Worm (Caenorhabditis elegans) whole organism, midembryonic: ENCODE results near the gene K03B8.4.

Experiments used
- T22C8.4 ChIP-seq: fragments of 200-800 bp; sonication (Bioruptor generic); IDR thresholded peaks from 2 replicates; pipeline ENCODE4 v1.3.6; 2022; ENCODE audit warnings: missing genetic modification characterization, missing compliant biosample characterization
- cog-1 ChIP-seq: sonication (generic microtip); optimal IDR thresholded peaks from 2 replicates; lab custom pipeline; 2016; ENCODE audit warnings: missing genetic modification characterization, missing compliant biosample characterization
- flt-1 ChIP-seq: fragments of 200-800 bp; sonication (Bioruptor generic); IDR thresholded peaks from 2 replicates; pipeline ENCODE4 v1.3.6; 2022; ENCODE audit warnings: missing genetic modification characterization, missing compliant biosample characterization
- klf-2 ChIP-seq: fragments of 200-800 bp; sonication (Bioruptor generic); conservative IDR thresholded peaks from 2 replicates; pipeline ENCODE4 v1.3.6; 2022; ENCODE audit warnings: missing genetic modification reagents, missing genetic modification characterization, missing compliant biosample characterization
- med-1 ChIP-seq: sonication (generic microtip); optimal IDR thresholded peaks from 2 replicates; lab custom pipeline; 2017; ENCODE audit warnings: missing genetic modification characterization, mild to moderate bottlenecking, missing compliant biosample characterization, antibody characterized with exemption, missing genetic modification reagents; ENCODE audit not compliant: insufficient read depth
- ref-1 ChIP-seq: fragments of 200-800 bp; sonication (Bioruptor generic); conservative IDR thresholded peaks from 2 replicates; pipeline ENCODE4 v1.3.6; 2022; ENCODE audit warnings: missing genetic modification reagents, missing genetic modification characterization, missing compliant biosample characterization
- tab-1 ChIP-seq: fragments of 200-800 bp; sonication (Bioruptor generic); IDR thresholded peaks from 2 replicates; pipeline ENCODE4 v1.3.6; 2022; ENCODE audit warnings: missing genetic modification characterization, missing compliant biosample characterization
- ztf-23 ChIP-seq: fragments of 200-800 bp; sonication (Bioruptor generic); IDR thresholded peaks from 2 replicates; pipeline ENCODE4 v1.3.6; 2022; ENCODE audit warnings: missing genetic modification reagents, missing genetic modification characterization, missing compliant biosample characterization
- ztf-29 ChIP-seq: fragments of 200-800 bp; sonication (Bioruptor generic); IDR thresholded peaks from 2 replicates; pipeline ENCODE4 v1.3.6; 2022; ENCODE audit warnings: missing genetic modification reagents, missing genetic modification characterization, missing compliant biosample characterization

K03B8.4 gene

DNA sequence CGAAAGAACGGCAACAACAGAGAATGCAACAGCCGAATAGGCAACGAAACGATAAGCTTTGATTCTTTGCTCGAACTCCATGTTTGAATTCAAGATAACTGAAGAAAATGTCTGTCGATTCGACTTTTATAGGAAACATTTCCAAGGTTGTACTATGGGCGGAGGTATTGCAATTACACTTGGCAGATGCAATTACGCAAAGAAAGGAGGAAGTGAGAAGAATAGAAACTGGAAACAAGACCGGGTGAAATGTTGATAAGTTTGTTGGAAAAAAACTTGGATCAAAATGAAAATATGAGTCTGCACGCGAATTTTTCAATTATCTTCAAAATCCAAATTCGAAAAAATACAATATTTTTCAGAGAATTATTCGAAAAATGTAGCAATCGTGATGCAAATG, 5.1 kb downstream of the K03B8.4 start, which contains the start of gene col-155:
Gene col-155, minus strand, starts transcription at position 101 of the 400 bp plus-strand sequence.
- no peak for TF ChIP-seq ztf-23 (GFP tag; lab: Robert Waterston, UW)
- TF ChIP-seq cog-1 (tag; lab: Kevin White, UChicago), result no peak
- TF ChIP-seq T22C8.4, result no peak
- TF ChIP-seq flt-1 (GFP tag; lab: Robert Waterston, UW), result no peak
- no peak for TF ChIP-seq klf-2 (GFP tag; lab: Robert Waterston, UW)
- TF ChIP-seq ztf-29 (GFP tag; lab: Robert Waterston, UW), result no peak

DNA sequence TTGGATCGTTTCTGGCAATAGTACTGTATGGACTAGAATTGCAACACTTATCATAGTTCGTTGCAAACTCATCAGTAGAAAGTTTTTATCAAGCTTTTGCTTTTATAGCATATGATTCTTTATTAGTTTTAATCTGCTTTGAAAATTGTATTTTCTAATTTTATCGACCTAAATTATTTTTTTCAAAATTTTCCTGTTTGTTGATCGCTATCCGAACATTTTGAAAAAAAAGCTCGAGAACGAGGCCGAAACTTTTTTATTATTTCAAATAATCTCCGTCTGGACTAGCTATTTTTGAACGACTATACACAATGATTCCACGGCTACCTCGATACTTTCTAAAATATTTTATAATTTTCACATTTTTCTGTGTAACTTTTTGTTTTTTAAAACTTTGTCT, 8.5 kb downstream of the K03B8.4 start, which contains the start of gene F55C10.4:
Gene F55C10.4, plus strand, starts transcription at position 301 of the 400 bp plus-strand sequence.
- TF ChIP-seq ref-1 (GFP tag; lab: Robert Waterston, UW), result no peak
- no peak for TF ChIP-seq med-1 (GFP tag; lab: Kevin White, UChicago)
- TF ChIP-seq tab-1, result no peak
- TF ChIP-seq ztf-23 (GFP tag; lab: Robert Waterston, UW), result no peak
- no peak for TF ChIP-seq flt-1 (GFP tag; lab: Robert Waterston, UW)
- TF ChIP-seq ztf-29 (GFP tag; lab: Robert Waterston, UW), result no peak
- no peak for TF ChIP-seq cog-1 (tag; lab: Kevin White, UChicago)
- TF ChIP-seq klf-2 (GFP tag; lab: Robert Waterston, UW), result no peak
- TF ChIP-seq T22C8.4, result no peak

DNA sequence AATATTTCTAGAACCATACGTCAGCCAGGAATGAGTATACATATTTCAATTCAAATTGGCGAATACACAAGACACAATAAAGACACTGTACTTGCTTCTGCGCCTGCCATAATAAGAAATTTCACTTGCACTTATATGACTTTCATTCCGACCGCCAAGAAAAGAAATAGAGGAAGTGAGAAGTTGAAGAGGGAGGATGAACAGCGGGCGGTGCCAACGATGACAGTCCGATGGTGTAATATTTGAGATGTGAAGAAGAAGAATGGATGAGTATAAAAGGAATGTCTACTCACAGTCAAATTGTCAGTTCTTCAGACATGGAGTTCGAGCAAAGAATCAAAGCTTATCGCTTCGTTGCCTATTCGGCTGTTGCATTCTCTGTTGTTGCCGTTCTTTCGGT, 9.9 kb downstream of the K03B8.4 start, which contains the start of gene col-154:
Gene col-154, plus strand, starts transcription at position 301 of the 400 bp plus-strand sequence.
- TF ChIP-seq ztf-23 (GFP tag; lab: Robert Waterston, UW) (no peak), klf-2 (GFP tag; lab: Robert Waterston, UW) (no peak), med-1 (GFP tag; lab: Kevin White, UChicago) (no peak), ztf-29 (GFP tag; lab: Robert Waterston, UW) (no peak), cog-1 (tag; lab: Kevin White, UChicago) (no peak), ref-1 (GFP tag; lab: Robert Waterston, UW) (no peak), flt-1 (GFP tag; lab: Robert Waterston, UW) (no peak), T22C8.4 (no peak), tab-1 (no peak)

DNA sequence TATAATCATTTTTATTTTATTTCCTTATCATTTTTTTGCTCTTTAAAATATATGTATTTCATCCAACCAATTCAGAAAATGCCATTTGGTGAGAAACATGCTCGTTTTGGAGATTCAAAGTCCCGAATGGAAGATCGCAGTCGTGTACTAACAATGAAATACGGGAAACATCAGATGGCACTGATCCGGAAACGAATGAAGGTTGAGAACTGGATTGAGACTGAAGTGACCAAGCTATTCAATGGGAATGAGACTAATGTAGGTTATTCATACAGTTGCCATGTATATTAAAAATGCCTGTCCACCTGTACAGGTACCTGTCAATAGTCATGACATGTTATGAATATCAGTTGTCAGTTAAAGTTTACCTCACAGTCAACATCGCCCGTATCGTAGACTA, 11.9 kb downstream of the K03B8.4 start, which contains the start of gene F55C10.5:
Gene F55C10.5, plus strand, starts transcription at position 74 of the 400 bp plus-strand sequence.
- no peak for TF ChIP-seq med-1 (GFP tag; lab: Kevin White, UChicago)
- no peak for TF ChIP-seq flt-1 (GFP tag; lab: Robert Waterston, UW)
- no peak for TF ChIP-seq ztf-29 (GFP tag; lab: Robert Waterston, UW)
- TF ChIP-seq tab-1, result no peak
- no peak for TF ChIP-seq T22C8.4
- TF ChIP-seq ref-1 (GFP tag; lab: Robert Waterston, UW), result no peak
- TF ChIP-seq ztf-23 (GFP tag; lab: Robert Waterston, UW), result no peak
- no peak for TF ChIP-seq klf-2 (GFP tag; lab: Robert Waterston, UW)

DNA sequence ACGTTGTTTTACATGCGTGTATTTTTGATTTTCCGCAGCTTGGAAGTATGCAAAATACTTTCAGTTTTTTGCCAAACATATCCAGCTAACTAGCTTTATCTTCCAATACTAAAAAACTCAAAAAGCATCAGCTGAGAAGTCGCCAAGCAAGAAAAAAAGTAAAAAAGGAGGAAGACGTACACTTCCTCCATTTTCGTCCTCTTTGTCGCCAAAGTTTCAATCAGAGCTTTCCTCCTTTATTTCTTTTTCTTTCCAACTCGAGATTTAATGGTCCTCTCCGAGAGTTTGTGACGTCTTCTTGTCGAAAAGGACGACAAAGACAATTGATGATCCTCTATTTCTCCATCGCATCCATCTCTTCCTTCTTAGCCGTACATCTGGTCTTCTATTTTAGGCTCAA, 14.4 kb downstream of the K03B8.4 start:
- no peak for TF ChIP-seq ztf-29 (GFP tag; lab: Robert Waterston, UW)
- TF ChIP-seq med-1 (GFP tag; lab: Kevin White, UChicago), result no peak
- no peak for TF ChIP-seq klf-2 (GFP tag; lab: Robert Waterston, UW)
- TF ChIP-seq tab-1, result no peak
- TF ChIP-seq ztf-23 (GFP tag; lab: Robert Waterston, UW), result no peak
- TF ChIP-seq ref-1 (GFP tag; lab: Robert Waterston, UW), result no peak
- no peak for TF ChIP-seq T22C8.4
- TF ChIP-seq flt-1 (GFP tag; lab: Robert Waterston, UW), result no peak
- TF ChIP-seq cog-1 (tag; lab: Kevin White, UChicago), result no peak

DNA sequence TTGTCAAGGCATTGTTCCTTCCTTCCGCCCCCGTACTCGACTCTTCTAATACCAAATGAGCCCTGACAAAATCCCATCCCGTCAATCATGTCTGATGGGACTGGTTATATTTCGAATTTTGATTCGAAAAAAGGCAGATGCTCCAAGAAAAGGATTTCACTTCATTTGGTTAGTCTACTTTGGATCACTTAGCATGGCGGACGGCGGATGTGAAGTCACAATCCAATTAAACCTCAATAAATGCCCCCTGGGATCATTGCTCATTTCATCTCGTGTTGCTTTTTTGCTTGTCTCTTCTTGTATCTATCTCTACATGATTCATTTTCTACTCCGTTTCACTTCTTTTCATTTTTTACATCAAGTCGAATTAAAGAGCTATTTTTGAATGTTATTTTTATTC, 15.6 kb downstream of the K03B8.4 start:
- TF ChIP-seq ref-1 (GFP tag; lab: Robert Waterston, UW) (no peak), ztf-23 (GFP tag; lab: Robert Waterston, UW) (no peak), klf-2 (GFP tag; lab: Robert Waterston, UW) (no peak), tab-1 (no peak), T22C8.4 (no peak), med-1 (GFP tag; lab: Kevin White, UChicago) (no peak), cog-1 (tag; lab: Kevin White, UChicago) (no peak), flt-1 (GFP tag; lab: Robert Waterston, UW) (no peak), ztf-29 (GFP tag; lab: Robert Waterston, UW) (no peak)

DNA sequence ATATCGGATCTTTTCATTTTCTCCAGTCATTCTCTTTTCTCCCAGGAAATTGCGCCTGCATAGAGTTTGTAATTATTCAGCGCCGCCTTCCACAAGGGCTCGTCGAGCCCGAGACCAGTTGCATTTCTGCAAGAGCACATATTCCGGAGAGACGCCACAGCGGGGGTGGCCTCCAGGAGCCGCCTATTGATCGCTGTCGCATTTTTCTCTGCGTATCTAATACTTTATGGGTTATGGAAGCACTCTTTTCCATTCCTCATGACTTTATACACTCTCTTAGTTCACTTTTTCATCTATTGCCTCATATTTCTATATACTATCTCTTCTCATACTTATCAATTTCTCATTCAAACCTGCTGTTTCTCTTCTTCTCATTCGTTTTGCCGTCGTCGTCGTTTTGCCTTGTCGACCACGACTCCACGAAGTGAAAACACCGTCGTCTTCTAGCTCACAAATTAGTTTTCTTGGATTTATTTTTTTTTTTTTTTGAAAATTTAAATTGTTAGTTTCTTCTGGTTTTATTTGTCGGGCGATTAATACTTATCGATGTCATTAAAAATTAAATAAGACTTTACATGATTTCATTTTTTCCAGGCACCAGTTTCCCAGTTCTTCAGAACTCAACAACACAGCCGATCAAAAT, 19.7 kb downstream of the K03B8.4 start, which contains the start of gene cnb-1:
Gene cnb-1, plus strand, starts transcription at position 593 of the 643 bp plus-strand sequence.
- TF ChIP-seq T22C8.4, result peak; percentile 63
- no peak for TF ChIP-seq klf-2 (GFP tag; lab: Robert Waterston, UW)
- no peak for TF ChIP-seq ref-1 (GFP tag; lab: Robert Waterston, UW)
- no peak for TF ChIP-seq med-1 (GFP tag; lab: Kevin White, UChicago)

DNA sequence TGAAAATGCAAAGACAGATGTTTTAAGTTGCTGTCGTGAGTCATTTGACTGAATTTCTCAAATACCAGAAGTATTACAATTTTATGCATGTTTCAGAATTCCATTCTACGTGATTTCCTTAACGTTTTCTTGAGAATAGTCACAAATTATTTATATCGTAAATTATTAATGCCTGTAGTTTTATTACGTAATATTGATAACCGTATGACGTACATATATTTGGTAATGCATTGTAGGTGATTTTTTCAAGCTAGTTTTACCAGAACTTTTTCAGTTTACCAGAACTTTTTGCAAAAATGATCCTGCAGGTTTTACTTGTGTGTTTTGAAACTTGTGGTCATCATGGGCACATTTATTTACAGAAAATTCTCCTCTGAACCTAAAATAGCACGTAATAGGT, 21.0 kb downstream of the K03B8.4 start:
- TF ChIP-seq tab-1 (no peak), T22C8.4 (no peak), ztf-29 (GFP tag; lab: Robert Waterston, UW) (no peak), ztf-23 (GFP tag; lab: Robert Waterston, UW) (no peak), flt-1 (GFP tag; lab: Robert Waterston, UW) (no peak), klf-2 (GFP tag; lab: Robert Waterston, UW) (no peak), ref-1 (GFP tag; lab: Robert Waterston, UW) (no peak), cog-1 (tag; lab: Kevin White, UChicago) (no peak), med-1 (GFP tag; lab: Kevin White, UChicago) (no peak)

DNA sequence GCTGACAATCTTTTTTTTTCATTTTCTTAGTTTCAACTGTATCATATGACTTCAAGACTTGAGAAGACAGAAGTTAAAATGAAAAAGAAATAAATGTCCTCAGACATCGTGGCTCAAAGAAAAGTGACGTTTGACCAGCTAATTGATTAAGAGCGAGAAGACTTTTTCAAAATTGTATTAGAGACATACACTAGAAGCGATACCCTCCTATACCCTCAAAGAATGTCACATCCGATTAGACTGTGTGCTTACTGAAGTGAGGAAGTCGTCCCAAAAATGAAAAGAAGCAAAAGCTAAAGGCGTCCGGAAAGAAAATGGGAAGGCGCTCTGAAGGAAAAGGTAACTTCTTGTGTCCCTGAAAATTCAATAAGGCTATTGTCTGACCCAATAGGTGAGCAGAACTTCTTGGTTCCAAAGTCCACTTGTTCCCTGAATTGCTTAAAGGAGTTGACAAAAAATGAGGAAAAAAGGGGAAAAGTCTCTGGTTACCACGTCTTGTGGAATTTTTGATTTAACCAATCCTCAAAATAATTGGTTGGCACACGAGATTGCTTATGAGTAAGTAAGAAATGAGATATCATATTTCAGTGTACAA, 22.5 kb downstream of the K03B8.4 start:
- TF ChIP-seq ztf-23 (GFP tag; lab: Robert Waterston, UW) (no peak), klf-2 (GFP tag; lab: Robert Waterston, UW) (no peak), cog-1 (tag; lab: Kevin White, UChicago) (no peak), med-1 (GFP tag; lab: Kevin White, UChicago) (no peak), T22C8.4 (no peak), tab-1 (no peak), ztf-29 (GFP tag; lab: Robert Waterston, UW) (no peak), ref-1 (GFP tag; lab: Robert Waterston, UW) (no peak), flt-1 (GFP tag; lab: Robert Waterston, UW) (no peak)
